Fruit fly (Drosophila melanogaster) whole organism, prepupa: ENCODE measurements around the gene lectin-22C.

Experiments
- Blimp-1 ChIP-seq: fragments of 200-800 bp; sonication (Bioruptor generic); optimal IDR thresholded peaks from 3 replicates; lab custom pipeline; 2017; ENCODE audit warnings: missing biosample characterization, missing genetic modification characterization, mild to moderate bottlenecking, moderate library complexity, missing genetic modification reagents
- CG11294 ChIP-seq: fragments of 200-800 bp; sonication (Bioruptor generic); IDR thresholded peaks from 2 replicates; pipeline ENCODE4 v1.3.6; 2022; ENCODE audit warnings: missing biosample characterization, missing genetic modification characterization
- CG11762 ChIP-seq: fragments of 200-800 bp; sonication (Bioruptor generic); optimal IDR thresholded peaks from 3 replicates; lab custom pipeline; 2016; ENCODE audit warnings: missing biosample characterization, missing genetic modification characterization; ENCODE audit not compliant: insufficient read depth
- CG11902 ChIP-seq: fragments of 200-800 bp; sonication (Bioruptor generic); optimal IDR thresholded peaks from 3 replicates; lab custom pipeline; 2016; ENCODE audit warnings: missing biosample characterization, missing genetic modification characterization
- CG15336 ChIP-seq: fragments of 200-800 bp; sonication (Bioruptor generic); IDR thresholded peaks from 2 replicates; pipeline ENCODE4 v1.3.6; 2022; ENCODE audit warnings: missing biosample characterization, missing genetic modification characterization
- CG1621 ChIP-seq: fragments of 200-800 bp; sonication (Bioruptor generic); optimal IDR thresholded peaks from 3 replicates; lab custom pipeline; 2018; ENCODE audit warnings: missing biosample characterization, mild to moderate bottlenecking, missing genetic modification characterization
- CG3032 ChIP-seq: fragments of 200-800 bp; optimal IDR thresholded peaks from 2 replicates; lab custom pipeline; 2019; ENCODE audit warnings: missing biosample characterization, mild to moderate bottlenecking, missing genetic modification characterization, moderate library complexity
- CG31627 ChIP-seq: fragments of 200-800 bp; sonication (Bioruptor generic); optimal IDR thresholded peaks from 3 replicates; lab custom pipeline; 2016; ENCODE audit warnings: missing biosample characterization, missing genetic modification characterization
- CG32006 ChIP-seq: fragments of 200-800 bp; sonication (Bioruptor generic); optimal IDR thresholded peaks from 3 replicates; lab custom pipeline; 2017; ENCODE audit warnings: missing biosample characterization, mild to moderate bottlenecking, missing genetic modification characterization
- CG34406 ChIP-seq: fragments of 200-800 bp; sonication (Bioruptor generic); optimal IDR thresholded peaks from 3 replicates; lab custom pipeline; 2016; ENCODE audit warnings: missing biosample characterization, missing genetic modification characterization
- CG4318 ChIP-seq: fragments of 200-800 bp; sonication (Bioruptor generic); optimal IDR thresholded peaks from 3 replicates; lab custom pipeline; 2017; ENCODE audit warnings: missing biosample characterization, mild to moderate bottlenecking, missing genetic modification characterization
- CG6163 ChIP-seq: fragments of 200-800 bp; sonication (Bioruptor generic); IDR thresholded peaks from 3 replicates; pipeline ENCODE4 v1.3.6; 2022; ENCODE audit warnings: missing biosample characterization, missing genetic modification characterization
- CG6276 ChIP-seq: fragments of 200-800 bp; sonication (Bioruptor generic); optimal IDR thresholded peaks from 2 replicates; lab custom pipeline; 2017; ENCODE audit warnings: missing biosample characterization, mild to moderate bottlenecking, missing genetic modification characterization
- CG6792 ChIP-seq: fragments of 200-800 bp; sonication (Bioruptor generic); optimal IDR thresholded peaks from 3 replicates; lab custom pipeline; 2016; ENCODE audit warnings: missing biosample characterization, missing genetic modification characterization
- CG6808 ChIP-seq: fragments of 200-800 bp; sonication (Bioruptor generic); optimal IDR thresholded peaks from 3 replicates; lab custom pipeline; 2017; ENCODE audit warnings: missing biosample characterization, missing genetic modification characterization, mild to moderate bottlenecking, moderate library complexity, missing genetic modification reagents
- CG6854 ChIP-seq: fragments of 200-800 bp; sonication (Bioruptor generic); optimal IDR thresholded peaks from 2 replicates; lab custom pipeline; 2017; ENCODE audit warnings: missing biosample characterization, mild to moderate bottlenecking, missing genetic modification characterization
- CG8119 ChIP-seq: fragments of 200-800 bp; sonication (Bioruptor generic); IDR thresholded peaks from 3 replicates; pipeline ENCODE4 v1.3.6; 2022; ENCODE audit warnings: missing biosample characterization, missing genetic modification characterization
- CG8632 ChIP-seq: fragments of 200-800 bp; sonication (Bioruptor generic); optimal IDR thresholded peaks from 3 replicates; lab custom pipeline; 2016; ENCODE audit warnings: missing biosample characterization, missing genetic modification characterization
- Eip75B ChIP-seq: fragments of 200-800 bp; sonication (Bioruptor generic); optimal IDR thresholded peaks from 3 replicates; lab custom pipeline; 2016; ENCODE audit warnings: missing biosample characterization, missing genetic modification characterization
- Eip78C ChIP-seq: fragments of 200-800 bp; sonication (Bioruptor generic); peaks from one replicate; lab custom pipeline; 2016; ENCODE audit warnings: missing biosample characterization, missing genetic modification characterization
- Eip93F ChIP-seq: fragments of 200-800 bp; sonication (Bioruptor generic); optimal IDR thresholded peaks from 2 replicates; lab custom pipeline; 2016; ENCODE audit warnings: missing biosample characterization, mild to moderate bottlenecking, missing genetic modification characterization
- Ets21C ChIP-seq: fragments of 200-800 bp; sonication (Bioruptor generic); optimal IDR thresholded peaks from 3 replicates; lab custom pipeline; 2016; ENCODE audit warnings: missing biosample characterization, missing genetic modification characterization
- Gug ChIP-seq: fragments of 200-800 bp; sonication (Bioruptor generic); IDR thresholded peaks from 2 replicates; pipeline ENCODE4 v1.3.6; 2022; ENCODE audit warnings: missing biosample characterization, missing genetic modification characterization
- Hr38 ChIP-seq: sonication (Bioruptor generic); optimal IDR thresholded peaks from 2 replicates; lab custom pipeline; 2016; ENCODE audit warnings: missing biosample characterization, missing genetic modification characterization
- Hr39 ChIP-seq: fragments of 200-800 bp; sonication (Bioruptor generic); optimal IDR thresholded peaks from 2 replicates; lab custom pipeline; 2016; ENCODE audit warnings: missing biosample characterization, missing genetic modification characterization
- Lpt ChIP-seq: fragments of 200-800 bp; sonication (Bioruptor generic); optimal IDR thresholded peaks from 3 replicates; lab custom pipeline; 2016; ENCODE audit warnings: missing biosample characterization, missing genetic modification characterization
- Met ChIP-seq: fragments of 200-800 bp; sonication (Bioruptor generic); optimal IDR thresholded peaks from 3 replicates; lab custom pipeline; 2016; ENCODE audit warnings: missing biosample characterization, missing genetic modification characterization
- OdsH ChIP-seq: fragments of 200-800 bp; sonication (Bioruptor generic); optimal IDR thresholded peaks from 3 replicates; lab custom pipeline; 2016; ENCODE audit warnings: missing biosample characterization, missing genetic modification characterization
- Smox ChIP-seq: fragments of 200-800 bp; sonication (Bioruptor generic); optimal IDR thresholded peaks from 3 replicates; lab custom pipeline; 2016; ENCODE audit warnings: missing biosample characterization, missing genetic modification characterization
- Sox102F ChIP-seq: fragments of 200-800 bp; sonication (Bioruptor generic); optimal IDR thresholded peaks from 2 replicates; lab custom pipeline; 2016; ENCODE audit warnings: missing biosample characterization, mild to moderate bottlenecking, missing genetic modification characterization
- Sox14 ChIP-seq: fragments of 200-800 bp; sonication (Bioruptor generic); optimal IDR thresholded peaks from 3 replicates; lab custom pipeline; 2016; ENCODE audit warnings: missing biosample characterization, missing genetic modification characterization
- acj6 ChIP-seq: fragments of 200-800 bp; sonication (Bioruptor generic); optimal IDR thresholded peaks from 3 replicates; lab custom pipeline; 2016; ENCODE audit warnings: missing biosample characterization, missing genetic modification characterization
- cyc ChIP-seq: fragments of 200-800 bp; sonication (Bioruptor generic); optimal IDR thresholded peaks from 3 replicates; lab custom pipeline; 2016; ENCODE audit warnings: missing biosample characterization, missing genetic modification characterization
- dac ChIP-seq: fragments of 200-800 bp; sonication (Bioruptor generic); optimal IDR thresholded peaks from 2 replicates; lab custom pipeline; 2017; ENCODE audit warnings: missing biosample characterization, mild to moderate bottlenecking, missing genetic modification characterization
- dsx ChIP-seq: fragments of 200-800 bp; optimal IDR thresholded peaks from 3 replicates; lab custom pipeline; 2019; ENCODE audit warnings: missing biosample characterization, mild to moderate bottlenecking, missing genetic modification characterization, moderate library complexity; ENCODE audit not compliant: poor library complexity, severe bottlenecking
- eg ChIP-seq: fragments of 200-800 bp; sonication (Bioruptor generic); IDR thresholded peaks from 3 replicates; pipeline ENCODE4 v1.3.6; 2022; ENCODE audit warnings: missing biosample characterization, missing genetic modification characterization
- esn ChIP-seq: fragments of 200-800 bp; sonication (Bioruptor generic); optimal IDR thresholded peaks from 2 replicates; lab custom pipeline; 2016; ENCODE audit warnings: missing biosample characterization, mild to moderate bottlenecking, missing genetic modification characterization, moderate library complexity
- fd59A ChIP-seq: fragments of 200-800 bp; sonication (Bioruptor generic); optimal IDR thresholded peaks from 2 replicates; lab custom pipeline; 2017; ENCODE audit warnings: missing biosample characterization, mild to moderate bottlenecking, missing genetic modification characterization, missing genetic modification reagents
- fkh ChIP-seq: fragments of 200-800 bp; sonication (Bioruptor generic); optimal IDR thresholded peaks from 3 replicates; lab custom pipeline; 2017; ENCODE audit warnings: missing biosample characterization, mild to moderate bottlenecking, missing genetic modification characterization, moderate library complexity
- lz ChIP-seq: fragments of 200-800 bp; sonication (Bioruptor generic); optimal IDR thresholded peaks from 3 replicates; lab custom pipeline; 2016; ENCODE audit warnings: missing biosample characterization, missing genetic modification characterization
- net ChIP-seq: fragments of 200-800 bp; sonication (Bioruptor generic); optimal IDR thresholded peaks from 3 replicates; lab custom pipeline; 2016; ENCODE audit warnings: missing biosample characterization, missing genetic modification characterization
- salr ChIP-seq, 2 experiments: fragments of 200-800 bp; sonication (Bioruptor generic); optimal IDR thresholded peaks; 3 replicates each; lab custom pipeline; 2016 to 2018; ENCODE audit warnings: missing biosample characterization in 2 of 2, missing genetic modification characterization in 2 of 2, mild to moderate bottlenecking in 1 of 2
- spab ChIP-seq: fragments of 200-800 bp; sonication (Bioruptor generic); optimal IDR thresholded peaks from 2 replicates; lab custom pipeline; 2017; ENCODE audit warnings: missing biosample characterization, mild to moderate bottlenecking, missing genetic modification characterization, missing genetic modification reagents
- ss ChIP-seq, 2 experiments: fragments of 200-800 bp; sonication (Bioruptor generic); optimal IDR thresholded peaks; 2 replicates in 1 of 2; 3 replicates in 1 of 2; lab custom pipeline; 2017 to 2018; ENCODE audit warnings: mild to moderate bottlenecking in 2 of 2, missing biosample characterization in 2 of 2, missing genetic modification characterization in 2 of 2, moderate library complexity in 1 of 2
- svp ChIP-seq: fragments of 200-800 bp; sonication (Bioruptor generic); peaks from one replicate; lab custom pipeline; 2016; ENCODE audit warnings: missing biosample characterization, missing genetic modification characterization
- vri ChIP-seq: fragments of 200-800 bp; sonication (Bioruptor generic); optimal IDR thresholded peaks from 3 replicates; lab custom pipeline; 2016; ENCODE audit warnings: missing biosample characterization, mild to moderate bottlenecking, missing genetic modification characterization

Gene lectin-22C

dm6 chr2L:1992060-1992459 is 45.0 kb downstream of the lectin-22C start, which contains the start of gene Obp22a:
Obp22a (minus strand) TSS chr2L:1992160.
- TF ChIP-seq Hr39 (GFP tag; lab: Kevin White, UChicago) (no peak), spab (GFP tag; lab: Kevin White, UChicago) (no peak), CG3032 (no peak), vri (GFP tag; lab: Kevin White, UChicago) (no peak), fkh (GFP tag; lab: Kevin White, UChicago) (no peak), CG11902 (GFP tag; lab: Kevin White, UChicago) (no peak), net (GFP tag; lab: Kevin White, UChicago) (no peak)
- TF ChIP-seq, all 60 proteins: peak for 0

dm6 chr2L:1989278-1989918 is 47.7 kb downstream of the lectin-22C start:
- no peak for TF ChIP-seq OdsH (GFP tag; lab: Kevin White, UChicago)
- no peak for TF ChIP-seq CG15336 (GFP tag; lab: Robert Waterston, UW)
- no peak for TF ChIP-seq Gug (GFP tag; lab: Robert Waterston, UW)
- no peak for TF ChIP-seq CG11762 (GFP tag; lab: Kevin White, UChicago)
- TF ChIP-seq Met (GFP tag; lab: Kevin White, UChicago): peak; percentile 37
- no peak for TF ChIP-seq lz (GFP tag; lab: Kevin White, UChicago)
- no peak for TF ChIP-seq Ets21C (GFP tag; lab: Kevin White, UChicago)
- TF ChIP-seq CG8119: no peak
- TF ChIP-seq CG6808 (GFP tag; lab: Kevin White, UChicago): peak; percentile 15
- TF ChIP-seq salr (GFP tag; optimal IDR thresholded peaks at IDR 0.05; lab: Kevin White, UChicago): no peak
- no peak for TF ChIP-seq Blimp-1 (GFP tag; lab: Kevin White, UChicago)
- TF ChIP-seq Eip93F (GFP tag; lab: Kevin White, UChicago): peak; percentile 63
- TF ChIP-seq dsx: peak; percentile 11
- TF ChIP-seq Eip78C (GFP tag; lab: Kevin White, UChicago): peak; percentile 35
- TF ChIP-seq Lpt: no peak
- TF ChIP-seq CG4318 (GFP tag; lab: Kevin White, UChicago): no peak
- no peak for TF ChIP-seq CG6854
- TF ChIP-seq fkh (GFP tag; lab: Kevin White, UChicago): no peak
- TF ChIP-seq CG34406 (GFP tag; lab: Kevin White, UChicago): no peak
- TF ChIP-seq CG6163: peak; percentile 13; the same call in 1 of the 3 replicates
- TF ChIP-seq CG11294: no peak
- peak; percentile 26 for TF ChIP-seq CG31627 (GFP tag; lab: Kevin White, UChicago)
- peak; percentile 90 for TF ChIP-seq Sox14 (GFP tag; lab: Kevin White, UChicago)
- no peak for TF ChIP-seq fd59A (GFP tag; lab: Kevin White, UChicago)
- peak in 1 of 2 experiments; percentile 23 for TF ChIP-seq ss (GFP tag; optimal IDR thresholded peaks at IDR 0.05; lab: Kevin White, UChicago)
- peak; percentile 99 for TF ChIP-seq svp
- TF ChIP-seq dac (GFP tag; lab: Kevin White, UChicago): no peak
- no peak for TF ChIP-seq acj6 (GFP tag; lab: Kevin White, UChicago)
- TF ChIP-seq esn: peak; percentile 20
- TF ChIP-seq CG8632 (GFP tag; lab: Kevin White, UChicago): no peak
- peak; percentile 23 for TF ChIP-seq net (GFP tag; lab: Kevin White, UChicago)
- peak; percentile 35 for TF ChIP-seq Sox102F (GFP tag; lab: Kevin White, UChicago)
- no peak for TF ChIP-seq CG32006
- no peak for TF ChIP-seq eg (GFP tag; lab: Robert Waterston, UW)
- no peak for TF ChIP-seq CG11902 (GFP tag; lab: Kevin White, UChicago)
- TF ChIP-seq CG6276 (GFP tag; lab: Kevin White, UChicago): no peak
- TF ChIP-seq vri (GFP tag; lab: Kevin White, UChicago): peak; percentile 59
- TF ChIP-seq Smox (GFP tag; lab: Kevin White, UChicago): peak; percentile 10
- no peak for TF ChIP-seq CG6792 (GFP tag; lab: Kevin White, UChicago)
- TF ChIP-seq Eip75B (GFP tag; lab: Kevin White, UChicago): no peak
- no peak for TF ChIP-seq Hr38 (GFP tag; lab: Kevin White, UChicago)
- TF ChIP-seq cyc (GFP tag; lab: Kevin White, UChicago): no peak
- TF ChIP-seq CG1621 (tag; lab: Kevin White, UChicago): no peak
